Fruit fly (Drosophila melanogaster): ENCODE data around the gene CG5245.

Gene CG5245

dm6 chr3R:12443769-12444168 lies 14.4 kb downstream of the CG5245 start (continued):
- TF ChIP-seq mam (GFP tag; optimal IDR thresholded peaks at IDR 0.05): no peak
- no peak for TF ChIP-seq Hey (tag; optimal IDR thresholded peaks at IDR 0.05)
- TF ChIP-seq Atf-2 (GFP tag; optimal IDR thresholded peaks at IDR 0.05): no peak
- TF ChIP-seq HHEX (GFP tag; optimal IDR thresholded peaks at IDR 0.05): no peak
- TF ChIP-seq pum (GFP tag; optimal IDR thresholded peaks at IDR 0.05): no peak
- TF ChIP-seq unpg (GFP tag; optimal IDR thresholded peaks at IDR 0.05): no peak
- no peak for TF ChIP-seq Med (GFP tag)
- no peak for TF ChIP-seq amos (GFP tag; IDR thresholded peaks at IDR 0.05; ENCODE audit: partially characterized antibody)
- TF ChIP-seq grau (tag; optimal IDR thresholded peaks at IDR 0.05): no peak
- no peak for TF ChIP-seq BEAF-32 (GFP tag; optimal IDR thresholded peaks at IDR 0.05)
- no peak for TF ChIP-seq CG6791 (GFP tag; IDR thresholded peaks at IDR 0.05; ENCODE audit: partially characterized antibody)
- no peak for TF ChIP-seq CG6813 (GFP tag; optimal IDR thresholded peaks at IDR 0.05)
- TF ChIP-seq CG1792 (GFP tag; optimal IDR thresholded peaks at IDR 0.05): no peak
- no peak for TF ChIP-seq CG15601 (tag; optimal IDR thresholded peaks at IDR 0.05)
- no peak for TF ChIP-seq Rfx (GFP tag; IDR thresholded peaks at IDR 0.05)
- no peak for TF ChIP-seq CG15514 (GFP tag; optimal IDR thresholded peaks at IDR 0.05)
- no peak for TF ChIP-seq CG10321 (GFP tag; IDR thresholded peaks at IDR 0.05)
- no peak for TF ChIP-seq CG12744 (GFP tag; optimal IDR thresholded peaks at IDR 0.05)
- no peak for TF ChIP-seq run (tag; optimal IDR thresholded peaks at IDR 0.05)
- TF ChIP-seq TFAM (GFP tag; optimal IDR thresholded peaks at IDR 0.05): no peak
- peak; percentile 8 for TF ChIP-seq corto (GFP tag; optimal IDR thresholded peaks at IDR 0.05)
- no peak for TF ChIP-seq Fer2 (tag; optimal IDR thresholded peaks at IDR 0.05)
- no peak for TF ChIP-seq Optix (GFP tag; IDR thresholded peaks at IDR 0.05)
- TF ChIP-seq scrt (GFP tag; optimal IDR thresholded peaks at IDR 0.05): no peak
- TF ChIP-seq gsb (GFP tag; IDR thresholded peaks at IDR 0.05): no peak
- TF ChIP-seq tna (GFP tag; IDR thresholded peaks at IDR 0.05; ENCODE audit: partially characterized antibody): 0 out of 2 replicates have a peak, but pooled peaks have one; percentile 37
- no peak for TF ChIP-seq Gug (GFP tag; IDR thresholded peaks at IDR 0.05)
- TF ChIP-seq CG11398 (GFP tag; optimal IDR thresholded peaks at IDR 0.05): no peak
- TF ChIP-seq unc-4 (GFP tag; IDR thresholded peaks at IDR 0.05; ENCODE audit: partially characterized antibody): peak; percentile 18; the same call in 1 of the 2 replicates
- no peak for TF ChIP-seq repo (GFP tag; optimal IDR thresholded peaks at IDR 0.05)
- no peak for TF ChIP-seq NK7.1 (GFP tag; optimal IDR thresholded peaks at IDR 0.05)
- no peak for TF ChIP-seq CTCF (GFP tag; optimal IDR thresholded peaks at IDR 0.05)
- no peak for TF ChIP-seq Hr39 (optimal IDR thresholded peaks at IDR 0.05)

dm6 chr3R:12445468-12445867 lies 16.1 kb downstream of the CG5245 start:
- peak; percentile 29 for TF ChIP-seq CG7987 (GFP tag; optimal IDR thresholded peaks at IDR 0.05)
- peak; percentile 12 for TF ChIP-seq exex (tag; optimal IDR thresholded peaks at IDR 0.05)
- no peak for TF ChIP-seq crol (GFP tag; IDR thresholded peaks at IDR 0.05)

DNA sequence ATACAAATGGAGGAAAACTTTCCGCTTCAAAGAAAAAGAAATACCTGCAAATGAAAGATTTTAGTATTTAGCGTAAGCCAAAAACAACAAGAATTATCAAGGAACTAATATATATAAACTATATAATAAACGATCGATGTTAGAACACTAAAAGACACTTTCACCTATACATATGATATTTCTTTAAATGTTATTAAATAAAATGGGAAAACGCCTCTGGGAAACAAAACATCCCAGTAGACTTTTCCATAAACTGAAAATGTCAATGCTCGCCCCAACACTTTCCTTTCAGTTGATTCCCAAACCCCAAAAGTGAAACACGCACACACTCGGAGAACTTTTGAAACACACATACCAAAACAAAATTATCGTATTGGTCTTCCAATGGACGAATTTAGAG lies 18.0 kb downstream of the CG5245 start, which contains the start of gene vrs:
vrs (plus strand) TSS at position 301 of the 400 bp plus-strand sequence.
- no peak for TF ChIP-seq CG33213 (GFP tag; optimal IDR thresholded peaks at IDR 0.05)
- TF ChIP-seq Rfx (GFP tag; IDR thresholded peaks at IDR 0.05): no peak
- TF ChIP-seq Bgb (GFP tag; IDR thresholded peaks at IDR 0.05; ENCODE audit: partially characterized antibody): no peak
- no peak for TF ChIP-seq HLH4C (GFP tag; IDR thresholded peaks at IDR 0.05; ENCODE audit: partially characterized antibody)
- no peak for TF ChIP-seq CG7372 (GFP tag; IDR thresholded peaks at IDR 0.05)
- no peak for TF ChIP-seq fd64A (GFP tag; optimal IDR thresholded peaks at IDR 0.05)
- TF ChIP-seq B-H1 (GFP tag; IDR thresholded peaks at IDR 0.05): no peak
- no peak for TF ChIP-seq bcd (GFP tag; optimal IDR thresholded peaks at IDR 0.05)

All from whole organism, embryonic.